Worm (Caenorhabditis elegans): ENCODE data around the gene srr-4.

srr-4 gene

ce11 chrV:5036364-5036763, 17.3 kb downstream of the srr-4 start, which contains the start of gene K11D12.7:
Gene K11D12.7, minus strand, starts transcription at chrV:5036464.
- TF ChIP-seq lin-32 (GFP tag; optimal IDR thresholded peaks at IDR 0.05) (no peak), mls-2 (tag; optimal IDR thresholded peaks at IDR 0.05) (no peak), ceh-39 (tag; optimal IDR thresholded peaks at IDR 0.05) (no peak), nhr-237 (tag; optimal IDR thresholded peaks at IDR 0.05) (no peak), drap-1 (GFP tag; optimal IDR thresholded peaks at IDR 0.05) (no peak), sem-2 (GFP tag; optimal IDR thresholded peaks at IDR 0.05) (no peak), unc-62 (GFP tag; optimal IDR thresholded peaks at IDR 0.05) (no peak), pha-4 (tag; optimal IDR thresholded peaks at IDR 0.05) (no peak), M03D4.4 (tag; optimal IDR thresholded peaks at IDR 0.05) (no peak)

DNA sequence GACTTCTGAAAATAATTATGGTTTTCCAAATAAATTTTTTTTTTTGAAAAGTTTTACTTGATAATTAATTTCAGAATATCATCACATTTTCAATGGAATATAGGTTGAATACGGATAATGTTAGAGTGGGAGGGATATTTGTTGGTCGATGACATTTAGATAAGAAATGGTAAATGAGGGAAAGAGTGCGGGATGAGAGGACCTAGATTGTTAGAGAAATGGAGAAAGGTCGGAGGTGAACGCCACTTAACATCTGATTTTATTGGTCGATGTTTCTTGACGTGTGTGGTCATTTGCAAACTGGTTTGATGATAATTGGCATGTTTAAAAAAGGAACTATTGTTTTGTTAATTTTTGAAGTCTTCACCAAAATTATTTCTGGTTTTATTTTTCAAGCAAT, 19.4 kb downstream of the srr-4 start:
- TF ChIP-seq sptf-1 (tag; optimal IDR thresholded peaks at IDR 0.05): no peak
- peak; percentile 4 for TF ChIP-seq nhr-2 (tag; optimal IDR thresholded peaks at IDR 0.05)
- TF ChIP-seq elt-1 (tag; optimal IDR thresholded peaks at IDR 0.05; ENCODE audit: borderline replicate concordance, insufficient read depth): peak; percentile 53
- TF ChIP-seq zip-8 (tag; optimal IDR thresholded peaks at IDR 0.05): no peak

ce11 chrV:5039559-5039958, 20.5 kb downstream of the srr-4 start, which contains the start of gene K11D12.11:
Gene K11D12.11, minus strand, starts transcription at chrV:5039600.
- TF ChIP-seq hlh-1 (tag; optimal IDR thresholded peaks at IDR 0.05) (no peak), elt-3 (tag; optimal IDR thresholded peaks at IDR 0.05) (no peak), mep-1 (tag; optimal IDR thresholded peaks at IDR 0.05) (no peak)

ce11 chrV:5040925-5041324, 21.9 kb downstream of the srr-4 start, which contains the start of gene K11D12.8:
Gene K11D12.8, minus strand, starts transcription at chrV:5041001.
- TF ChIP-seq elt-1 (tag; optimal IDR thresholded peaks at IDR 0.05; ENCODE audit: borderline replicate concordance, insufficient read depth) (no peak), ceh-83 (GFP tag; optimal IDR thresholded peaks at IDR 0.05) (no peak), nhr-76 (tag; optimal IDR thresholded peaks at IDR 0.05) (no peak), pha-4 (tag; optimal IDR thresholded peaks at IDR 0.05) (no peak), ceh-43 (GFP tag; optimal IDR thresholded peaks at IDR 0.05) (no peak), sem-2 (GFP tag; optimal IDR thresholded peaks at IDR 0.05) (no peak), unc-62 (GFP tag; optimal IDR thresholded peaks at IDR 0.05) (no peak), hlh-1 (tag; optimal IDR thresholded peaks at IDR 0.05) (no peak), nhr-2 (tag; optimal IDR thresholded peaks at IDR 0.05) (no peak), tbx-8 (GFP tag; optimal IDR thresholded peaks at IDR 0.05) (no peak), ces-1 (GFP tag; optimal IDR thresholded peaks at IDR 0.05) (no peak), drap-1 (GFP tag; optimal IDR thresholded peaks at IDR 0.05) (no peak)

ce11 chrV:5046103-5046502, 27.1 kb downstream of the srr-4 start, which contains the start of gene exc-14:
Gene exc-14, minus strand, starts transcription at chrV:5046203.
- TF ChIP-seq pha-4 (tag; optimal IDR thresholded peaks at IDR 0.05) (no peak), nhr-28 (tag; optimal IDR thresholded peaks at IDR 0.05) (no peak), nhr-76 (tag; optimal IDR thresholded peaks at IDR 0.05) (no peak), sptf-1 (tag; optimal IDR thresholded peaks at IDR 0.05) (no peak), snpc-4 (tag; optimal IDR thresholded peaks at IDR 0.05) (no peak), ceh-43 (GFP tag; optimal IDR thresholded peaks at IDR 0.05) (no peak), mab-5 (tag; optimal IDR thresholded peaks at IDR 0.05) (no peak), mep-1 (tag; optimal IDR thresholded peaks at IDR 0.05) (no peak)

DNA sequence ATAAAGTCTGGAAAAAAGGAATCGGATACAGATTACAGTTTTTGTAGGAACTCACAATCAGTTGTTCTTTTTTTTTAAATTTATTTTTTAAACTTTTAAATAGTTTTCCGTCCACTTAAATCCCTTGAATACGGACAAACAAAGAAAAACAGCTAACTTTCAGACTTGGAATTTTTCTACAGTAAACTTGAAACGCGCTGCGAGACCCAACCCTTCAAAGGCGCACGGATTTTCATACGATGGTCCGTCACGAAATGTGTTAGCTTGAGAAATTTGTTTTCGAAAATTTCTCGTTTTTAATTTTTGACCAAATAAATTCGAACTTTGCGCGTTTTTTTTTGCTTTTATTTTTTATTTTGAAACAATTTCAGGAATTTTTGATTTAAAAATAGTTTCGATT, 27.5 kb downstream of the srr-4 start:
- TF ChIP-seq drap-1 (GFP tag; optimal IDR thresholded peaks at IDR 0.05): no peak
- no peak for TF ChIP-seq zip-8 (tag; optimal IDR thresholded peaks at IDR 0.05)
- no peak for TF ChIP-seq mep-1 (tag; optimal IDR thresholded peaks at IDR 0.05)
- no peak for TF ChIP-seq sptf-1 (tag; optimal IDR thresholded peaks at IDR 0.05)
- no peak for TF ChIP-seq nhr-12 (tag; optimal IDR thresholded peaks at IDR 0.05)
- no peak for TF ChIP-seq ham-2 (GFP tag; optimal IDR thresholded peaks at IDR 0.05)
- no peak for TF ChIP-seq nhr-237 (tag; optimal IDR thresholded peaks at IDR 0.05)
- no peak for TF ChIP-seq pha-4 (tag; optimal IDR thresholded peaks at IDR 0.05)
- no peak for TF ChIP-seq lin-13 (tag; optimal IDR thresholded peaks at IDR 0.05)
- no peak for TF ChIP-seq elt-1 (tag; optimal IDR thresholded peaks at IDR 0.05; ENCODE audit: borderline replicate concordance, insufficient read depth)
- no peak for TF ChIP-seq ceh-43 (GFP tag; optimal IDR thresholded peaks at IDR 0.05)
- no peak for TF ChIP-seq sem-2 (GFP tag; optimal IDR thresholded peaks at IDR 0.05)
- TF ChIP-seq blmp-1 (tag; optimal IDR thresholded peaks at IDR 0.05): no peak
- TF ChIP-seq hlh-1 (tag; optimal IDR thresholded peaks at IDR 0.05): no peak
- no peak for TF ChIP-seq snpc-4 (tag; optimal IDR thresholded peaks at IDR 0.05)
- no peak for TF ChIP-seq M03D4.4 (tag; optimal IDR thresholded peaks at IDR 0.05)
- no peak for TF ChIP-seq bed-3 (GFP tag; optimal IDR thresholded peaks at IDR 0.05)
- no peak for TF ChIP-seq ztf-11 (tag; optimal IDR thresholded peaks at IDR 0.05)
